Fruit fly (Drosophila melanogaster) whole organism, pupa: ENCODE data around the gene cDIP.

Source experiments
- CG10348 ChIP-seq: fragments of 200-800 bp; sonication (Bioruptor generic); IDR thresholded peaks from 2 replicates; pipeline ENCODE4 v1.3.6; 2022; ENCODE audit warnings: missing biosample characterization, missing genetic modification characterization
- CG12605 ChIP-seq: fragments of 200-800 bp; sonication (Bioruptor generic); IDR thresholded peaks from 2 replicates; pipeline ENCODE4 v1.3.6; 2022; ENCODE audit warnings: missing biosample characterization, missing genetic modification characterization
- CG13204 ChIP-seq: fragments of 200-800 bp; sonication (Bioruptor generic); optimal IDR thresholded peaks from 2 replicates; lab custom pipeline; 2018; ENCODE audit warnings: missing biosample characterization, mild to moderate bottlenecking, missing genetic modification characterization, moderate library complexity
- CG14655 ChIP-seq: fragments of 200-800 bp; sonication (Bioruptor generic); optimal IDR thresholded peaks from 3 replicates; lab custom pipeline; 2017; ENCODE audit warnings: mild to moderate bottlenecking, missing biosample characterization, missing genetic modification reagents, missing genetic modification characterization
- CG15710 ChIP-seq: fragments of 200-800 bp; sonication (Bioruptor generic); optimal IDR thresholded peaks from 2 replicates; lab custom pipeline; 2018; ENCODE audit warnings: missing biosample characterization, mild to moderate bottlenecking, missing genetic modification characterization, moderate library complexity
- CG17806 ChIP-seq: fragments of 200-800 bp; sonication (Bioruptor generic); optimal IDR thresholded peaks from 2 replicates; lab custom pipeline; 2018; ENCODE audit warnings: missing biosample characterization, mild to moderate bottlenecking, missing genetic modification characterization, moderate library complexity
- CG32121 ChIP-seq: fragments of 200-800 bp; sonication (Bioruptor generic); IDR thresholded peaks from 2 replicates; pipeline ENCODE4 v1.3.6; 2022; ENCODE audit warnings: missing biosample characterization, missing genetic modification characterization
- CG34367 ChIP-seq: fragments of 200-800 bp; sonication (Bioruptor generic); optimal IDR thresholded peaks from 2 replicates; lab custom pipeline; 2018; ENCODE audit warnings: missing biosample characterization, mild to moderate bottlenecking, missing genetic modification characterization
- CG4496 ChIP-seq: fragments of 200-800 bp; sonication (Bioruptor generic); IDR thresholded peaks from 3 replicates; pipeline ENCODE4 v1.3.6; 2022; ENCODE audit warnings: missing biosample characterization, missing genetic modification characterization
- CG8159 ChIP-seq: fragments of 200-800 bp; sonication (Bioruptor generic); optimal IDR thresholded peaks from 3 replicates; lab custom pipeline; 2018; ENCODE audit warnings: missing biosample characterization, mild to moderate bottlenecking, missing genetic modification characterization, moderate library complexity
- CG8301 ChIP-seq: fragments of 200-800 bp; sonication (Bioruptor generic); optimal IDR thresholded peaks from 2 replicates; lab custom pipeline; 2018; ENCODE audit warnings: missing biosample characterization, mild to moderate bottlenecking, missing genetic modification characterization
- CG9948 ChIP-seq: fragments of 200-800 bp; sonication (Bioruptor generic); optimal IDR thresholded peaks from 2 replicates; lab custom pipeline; 2018; ENCODE audit warnings: missing biosample characterization, mild to moderate bottlenecking, missing genetic modification characterization, moderate library complexity
- D1 ChIP-seq: fragments of 200-800 bp; sonication (Bioruptor generic); optimal IDR thresholded peaks from 2 replicates; lab custom pipeline; 2018; ENCODE audit warnings: missing biosample characterization, mild to moderate bottlenecking, missing genetic modification characterization, moderate library complexity
- EcR ChIP-seq: fragments of 200-800 bp; sonication (Bioruptor generic); optimal IDR thresholded peaks from 3 replicates; lab custom pipeline; 2019; ENCODE audit warnings: missing biosample characterization, missing genetic modification characterization, mild to moderate bottlenecking, moderate library complexity, missing genetic modification reagents
- Ets98B ChIP-seq: fragments of 200-800 bp; sonication (Bioruptor generic); IDR thresholded peaks from 2 replicates; pipeline ENCODE4 v1.3.6; 2022; ENCODE audit warnings: missing biosample characterization, missing genetic modification characterization
- Pif1A ChIP-seq: fragments of 200-800 bp; sonication (Bioruptor generic); optimal IDR thresholded peaks from 3 replicates; lab custom pipeline; 2016; ENCODE audit warnings: missing biosample characterization, missing genetic modification characterization
- Pif1B ChIP-seq: fragments of 200-800 bp; sonication (Bioruptor generic); optimal IDR thresholded peaks from 3 replicates; lab custom pipeline; 2016; ENCODE audit warnings: missing biosample characterization, missing genetic modification characterization
- Snoo ChIP-seq: fragments of 200-800 bp; sonication (Bioruptor generic); optimal IDR thresholded peaks from 3 replicates; lab custom pipeline; 2017; ENCODE audit warnings: missing biosample characterization, mild to moderate bottlenecking, missing genetic modification characterization, inconsistent platforms
- fd96Ca ChIP-seq: fragments of 200-800 bp; sonication (Bioruptor generic); IDR thresholded peaks from 3 replicates; pipeline ENCODE4 v1.3.6; 2022; ENCODE audit warnings: missing biosample characterization, missing genetic modification characterization
- gl ChIP-seq: fragments of 200-800 bp; sonication (Bioruptor generic); optimal IDR thresholded peaks from 2 replicates; lab custom pipeline; 2018; ENCODE audit warnings: missing biosample characterization, mild to moderate bottlenecking, missing genetic modification characterization
- rn ChIP-seq: fragments of 200-800 bp; sonication (Bioruptor generic); IDR thresholded peaks from 2 replicates; pipeline ENCODE4 v1.3.6; 2022; ENCODE audit warnings: missing biosample characterization, missing genetic modification characterization

The cDIP gene

dm6 chr3R:21151090-21151870 lies 9.6 kb downstream of the cDIP start:
- TF ChIP-seq gl (tag; lab: Kevin White, UChicago) = no peak
- TF ChIP-seq Ets98B = peak; percentile 31; the same call in 1 of the 2 replicates
- no peak for TF ChIP-seq CG8301
- peak; percentile 20 for TF ChIP-seq CG9948 (tag; lab: Kevin White, UChicago)
- TF ChIP-seq CG12605 (GFP tag; lab: Robert Waterston, UW) = 0 out of 2 replicates have a peak, but pooled peaks have one; percentile 28
- TF ChIP-seq CG4496 (GFP tag; lab: Robert Waterston, UW) = peak; percentile 58
- TF ChIP-seq CG8159 (tag; lab: Kevin White, UChicago) = no peak
- no peak for TF ChIP-seq Snoo (tag; lab: Kevin White, UChicago)
- no peak for TF ChIP-seq EcR (GFP tag; lab: Kevin White, UChicago)
- TF ChIP-seq CG32121 (GFP tag; lab: Robert Waterston, UW) = peak; percentile 75

- TF ChIP-seq Pif1A (GFP tag; lab: Kevin White, UChicago) = no peak
- peak; percentile 8 for TF ChIP-seq EcR (GFP tag; lab: Kevin White, UChicago)
- TF ChIP-seq Ets98B = 0 out of 2 replicates have a peak, but pooled peaks have one; percentile 19
- 0 out of 2 replicates have a peak, but pooled peaks have one; percentile 15 for TF ChIP-seq CG32121 (GFP tag; lab: Robert Waterston, UW)
These were observed 10.8 kb downstream of the cDIP start for dm6 chr3R:21150090-21150489.

DNA sequence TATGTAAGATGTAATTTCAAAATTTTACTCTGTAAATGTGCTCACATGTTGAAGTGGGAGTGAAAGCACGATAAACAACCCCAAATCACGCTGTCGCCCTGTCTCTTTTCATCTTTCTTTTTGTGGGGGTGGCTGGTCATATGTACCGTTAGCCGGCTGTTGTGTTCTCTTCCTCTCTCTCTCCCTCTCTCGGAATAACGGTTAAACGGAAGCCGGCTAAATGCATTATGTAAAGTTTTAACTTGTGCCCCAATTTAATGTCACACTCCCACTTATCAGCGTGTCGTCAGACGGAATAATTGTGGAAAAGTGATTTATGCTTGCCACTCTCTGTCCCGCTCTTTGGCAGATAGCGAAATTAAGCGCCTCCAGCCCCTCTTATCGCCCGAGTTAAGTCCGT lies 19.6 kb downstream of the cDIP start:
- no peak for TF ChIP-seq gl (tag; lab: Kevin White, UChicago)
- no peak for TF ChIP-seq CG15710
- TF ChIP-seq Pif1B (GFP tag; lab: Kevin White, UChicago) = no peak
- no peak for TF ChIP-seq fd96Ca (GFP tag; lab: Robert Waterston, UW)

- TF ChIP-seq Ets98B (peak; percentile 34; the same call in 1 of the 2 replicates), CG4496 (GFP tag; lab: Robert Waterston, UW) (no peak)
These were observed 20.4 kb downstream of the cDIP start, which contains the start of gene SNF4Agamma for dm6 chr3R:21140458-21140857. TSS of gene SNF4Agamma (plus strand) at chr3R:21140739.

dm6 chr3R:21138220-21138754 lies 22.6 kb downstream of the cDIP start, which contains the start of gene meigo:
TSS of gene meigo (plus strand) at chr3R:21138270.
- TF ChIP-seq D1 (tag; lab: Kevin White, UChicago) = no peak
- TF ChIP-seq Pif1B (GFP tag; lab: Kevin White, UChicago) = no peak
- TF ChIP-seq CG15710 = peak; percentile 63
- TF ChIP-seq CG4496 (GFP tag; lab: Robert Waterston, UW) = peak; percentile 57; the same call in 1 of the 3 replicates
- peak; percentile 39 for TF ChIP-seq CG9948 (tag; lab: Kevin White, UChicago)
- TF ChIP-seq Snoo (tag; lab: Kevin White, UChicago) = peak; percentile 2
- TF ChIP-seq CG12605 (GFP tag; lab: Robert Waterston, UW) = no peak
- TF ChIP-seq fd96Ca (GFP tag; lab: Robert Waterston, UW) = no peak
- TF ChIP-seq CG32121 (GFP tag; lab: Robert Waterston, UW) = no peak
- TF ChIP-seq EcR (GFP tag; lab: Kevin White, UChicago) = no peak
- no peak for TF ChIP-seq CG8159 (tag; lab: Kevin White, UChicago)
- peak; percentile 54 for TF ChIP-seq CG17806
- no peak for TF ChIP-seq CG10348 (GFP tag; lab: Robert Waterston, UW)
- TF ChIP-seq Ets98B = no peak
- TF ChIP-seq gl (tag; lab: Kevin White, UChicago) = no peak
- no peak for TF ChIP-seq CG34367 (tag; lab: Kevin White, UChicago)
- no peak for TF ChIP-seq CG13204 (GFP tag; lab: Kevin White, UChicago)
- TF ChIP-seq CG8301 = no peak
- no peak for TF ChIP-seq rn (GFP tag; lab: Robert Waterston, UW)
- no peak for TF ChIP-seq Pif1A (GFP tag; lab: Kevin White, UChicago)
- TF ChIP-seq CG14655 (GFP tag; lab: Kevin White, UChicago) = no peak

DNA sequence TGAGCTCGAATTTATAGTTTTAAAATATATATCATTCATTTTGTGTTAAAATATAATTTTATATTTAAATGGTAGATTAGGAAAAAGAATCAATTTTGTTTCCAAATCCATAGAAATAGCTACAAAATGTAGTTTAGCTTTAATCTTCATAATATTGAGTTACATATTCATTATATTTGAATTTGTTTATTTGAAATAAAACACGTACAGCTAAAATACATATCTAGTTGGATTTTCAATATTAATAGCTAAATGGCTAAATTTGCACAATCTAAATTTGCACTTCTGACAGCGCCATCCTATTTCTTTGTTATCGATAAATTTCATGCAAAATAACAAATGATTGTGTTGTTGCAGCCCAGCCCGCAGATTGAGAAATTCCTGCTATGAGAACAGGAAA lies 26.9 kb downstream of the cDIP start, which contains the start of gene Usp8:
Gene Usp8 (plus strand): TSS at position 312 of the 400 bp plus-strand sequence.
- TF ChIP-seq CG9948 (tag; lab: Kevin White, UChicago) (peak; percentile 30), CG12605 (GFP tag; lab: Robert Waterston, UW) (no peak), CG15710 (peak; percentile 37)

- TF ChIP-seq rn (GFP tag; lab: Robert Waterston, UW) = no peak
- TF ChIP-seq CG9948 (tag; lab: Kevin White, UChicago) = no peak
- TF ChIP-seq CG17806 = no peak
- no peak for TF ChIP-seq CG15710
- no peak for TF ChIP-seq CG13204 (GFP tag; lab: Kevin White, UChicago)
- no peak for TF ChIP-seq Ets98B
- TF ChIP-seq CG34367 (tag; lab: Kevin White, UChicago) = no peak
- no peak for TF ChIP-seq CG12605 (GFP tag; lab: Robert Waterston, UW)
- no peak for TF ChIP-seq gl (tag; lab: Kevin White, UChicago)
- TF ChIP-seq CG14655 (GFP tag; lab: Kevin White, UChicago) = no peak
- TF ChIP-seq CG10348 (GFP tag; lab: Robert Waterston, UW) = no peak
- no peak for TF ChIP-seq CG32121 (GFP tag; lab: Robert Waterston, UW)
- TF ChIP-seq fd96Ca (GFP tag; lab: Robert Waterston, UW) = no peak
- no peak for TF ChIP-seq CG8159 (tag; lab: Kevin White, UChicago)
- no peak for TF ChIP-seq D1 (tag; lab: Kevin White, UChicago)
- no peak for TF ChIP-seq CG8301
These were observed 27.4 kb downstream of the cDIP start, which contains the start of gene Trm7-34 for dm6 chr3R:21133517-21133916. TSS of gene Trm7-34 (minus strand) at chr3R:21133881.
